Fruit fly (Drosophila melanogaster) whole organism, embryonic: ENCODE data around the gene elB.

Experiments
- B-H2 ChIP-seq: fragments of 200-800 bp; sonication (Bioruptor generic); optimal IDR thresholded peaks from 2 replicates; lab custom pipeline; 2018; ENCODE audit warnings: missing biosample characterization, mild to moderate bottlenecking, missing genetic modification characterization
- CG10431 ChIP-seq: fragments of 200-800 bp; sonication (Bioruptor generic); optimal IDR thresholded peaks from 3 replicates; lab custom pipeline; 2018; ENCODE audit warnings: missing biosample characterization, mild to moderate bottlenecking, missing genetic modification characterization
- CG10543 ChIP-seq: fragments of 200-800 bp; sonication (Bioruptor generic); optimal IDR thresholded peaks from 3 replicates; lab custom pipeline; 2017; ENCODE audit warnings: missing biosample characterization, mild to moderate bottlenecking, missing genetic modification characterization, moderate library complexity
- CG10565 ChIP-seq: fragments of 200-800 bp; sonication (Bioruptor generic); optimal IDR thresholded peaks from 3 replicates; lab custom pipeline; 2016; ENCODE audit warnings: missing biosample characterization, mild to moderate bottlenecking, missing genetic modification characterization
- CG11456 ChIP-seq: fragments of 200-800 bp; sonication (Bioruptor generic); IDR thresholded peaks from 3 replicates; pipeline ENCODE4 v1.3.6; 2022; ENCODE audit warnings: missing biosample characterization, missing genetic modification characterization
- CG11504 ChIP-seq: fragments of 200-800 bp; sonication (Bioruptor generic); optimal IDR thresholded peaks from 3 replicates; lab custom pipeline; 2019; ENCODE audit warnings: missing biosample characterization, mild to moderate bottlenecking, missing genetic modification characterization, moderate library complexity
- CG1233 ChIP-seq: fragments of 200-800 bp; sonication (Bioruptor generic); optimal IDR thresholded peaks from 4 replicates; lab custom pipeline; 2018; ENCODE audit warnings: missing biosample characterization, mild to moderate bottlenecking, missing genetic modification characterization
- CG15269 ChIP-seq: fragments of 200-800 bp; sonication (Bioruptor generic); optimal IDR thresholded peaks from 2 replicates; lab custom pipeline; 2018; ENCODE audit warnings: missing biosample characterization, mild to moderate bottlenecking, missing genetic modification characterization, moderate library complexity
- CG17385 ChIP-seq: fragments of 200-800 bp; sonication (Bioruptor generic); optimal IDR thresholded peaks from 3 replicates; lab custom pipeline; 2018; ENCODE audit warnings: missing biosample characterization, mild to moderate bottlenecking, missing genetic modification characterization
- CG2678 ChIP-seq: fragments of 200-800 bp; sonication (Bioruptor generic); optimal IDR thresholded peaks from 3 replicates; lab custom pipeline; 2019; ENCODE audit warnings: missing biosample characterization, mild to moderate bottlenecking, missing genetic modification characterization, moderate library complexity
- CG34376 ChIP-seq: fragments of 200-800 bp; sonication (Bioruptor generic); optimal IDR thresholded peaks from 2 replicates; lab custom pipeline; 2018; ENCODE audit warnings: missing biosample characterization, mild to moderate bottlenecking, missing genetic modification characterization
- CG6175 ChIP-seq: fragments of 200-800 bp; sonication (Bioruptor generic); IDR thresholded peaks from 3 replicates; pipeline ENCODE4 v1.3.6; 2022; ENCODE audit warnings: missing biosample characterization, missing genetic modification characterization
- CG6813 ChIP-seq: fragments of 200-800 bp; sonication (Bioruptor generic); optimal IDR thresholded peaks from 2 replicates; lab custom pipeline; 2017; ENCODE audit warnings: missing biosample characterization, missing genetic modification characterization, mild to moderate bottlenecking, moderate library complexity, missing genetic modification reagents
- CG7745 ChIP-seq: fragments of 200-800 bp; sonication (Bioruptor generic); optimal IDR thresholded peaks from 2 replicates; lab custom pipeline; 2018; ENCODE audit warnings: missing biosample characterization, mild to moderate bottlenecking, missing genetic modification characterization, moderate library complexity
- Drgx ChIP-seq: fragments of 200-800 bp; sonication (Bioruptor generic); IDR thresholded peaks from 2 replicates; pipeline ENCODE4 v1.3.6; 2022; ENCODE audit warnings: missing biosample characterization, missing genetic modification characterization
- Eip74EF ChIP-seq, 2 experiments: fragments of 200-800 bp in 1 of 2; fragments of >200 bp in 1 of 2; sonication (Bioruptor generic) in 1 of 2; optimal IDR thresholded peaks; 2 replicates each; lab custom pipeline; 2017 to 2019; ENCODE audit warnings: missing biosample characterization in 2 of 2, missing genetic modification characterization in 2 of 2, mild to moderate bottlenecking in 1 of 2, moderate library complexity in 1 of 2
- Hey ChIP-seq: fragments of 200-800 bp; sonication (Bioruptor generic); optimal IDR thresholded peaks from 3 replicates; lab custom pipeline; 2018; ENCODE audit warnings: missing biosample characterization, mild to moderate bottlenecking, missing genetic modification characterization
- Med ChIP-seq: fragments of 200-800 bp; sonication (Bioruptor generic); peaks from one replicate; lab custom pipeline; 2016; ENCODE audit warnings: missing biosample characterization, missing genetic modification characterization, mild to moderate bottlenecking, inconsistent platforms, moderate library complexity
- Nf-YB ChIP-seq: fragments of 200-800 bp; sonication (Bioruptor generic); optimal IDR thresholded peaks from 3 replicates; lab custom pipeline; 2019; ENCODE audit warnings: missing biosample characterization, mild to moderate bottlenecking, missing genetic modification characterization, moderate library complexity
- PHDP ChIP-seq: fragments of 200-800 bp; sonication (Bioruptor generic); optimal IDR thresholded peaks from 3 replicates; lab custom pipeline; 2018; ENCODE audit warnings: missing biosample characterization, mild to moderate bottlenecking, missing genetic modification characterization, moderate library complexity
- Vsx1 ChIP-seq: fragments of 200-800 bp; sonication (Bioruptor generic); optimal IDR thresholded peaks from 2 replicates; lab custom pipeline; 2017; ENCODE audit warnings: missing biosample characterization, mild to moderate bottlenecking, missing genetic modification characterization, missing genetic modification reagents
- abd-A ChIP-seq: fragments of 200-800 bp; sonication (Bioruptor generic); optimal IDR thresholded peaks from 3 replicates; lab custom pipeline; 2019; ENCODE audit warnings: missing biosample characterization, mild to moderate bottlenecking, missing genetic modification characterization, moderate library complexity
- bigmax ChIP-seq: fragments of 200-800 bp; sonication (Bioruptor generic); optimal IDR thresholded peaks from 2 replicates; lab custom pipeline; 2018; ENCODE audit warnings: missing biosample characterization, mild to moderate bottlenecking, missing genetic modification characterization
- bsh ChIP-seq, 2 experiments: fragments of 200-800 bp; sonication (Bioruptor generic); optimal IDR thresholded peaks; 2 replicates each; lab custom pipeline; 2017 to 2018; ENCODE audit warnings: mild to moderate bottlenecking in 2 of 2, missing biosample characterization in 2 of 2, missing genetic modification characterization in 2 of 2, moderate library complexity in 1 of 2
- chinmo ChIP-seq: fragments of 200-800 bp; sonication (Bioruptor generic); IDR thresholded peaks from 4 replicates; pipeline ENCODE4 v1.3.6; 2022; ENCODE audit warnings: missing biosample characterization, missing genetic modification characterization; ENCODE audit not compliant: partially characterized antibody
- crol ChIP-seq: fragments of 200-800 bp; sonication (Bioruptor generic); IDR thresholded peaks from 2 replicates; pipeline ENCODE4 v1.3.6; 2022; ENCODE audit warnings: missing biosample characterization, missing genetic modification characterization
- ems ChIP-seq: fragments of 200-800 bp; sonication (Bioruptor generic); optimal IDR thresholded peaks from 3 replicates; lab custom pipeline; 2016; ENCODE audit warnings: missing biosample characterization, missing genetic modification characterization
- exex ChIP-seq: fragments of 200-800 bp; sonication (Bioruptor generic); optimal IDR thresholded peaks from 4 replicates; lab custom pipeline; 2018; ENCODE audit warnings: missing biosample characterization, mild to moderate bottlenecking, missing genetic modification characterization, moderate library complexity
- grn ChIP-seq: fragments of 200-800 bp; sonication (Bioruptor generic); optimal IDR thresholded peaks from 3 replicates; lab custom pipeline; 2017; ENCODE audit warnings: missing biosample characterization, missing genetic modification characterization
- gro ChIP-seq: fragments of 200-800 bp; sonication (Bioruptor generic); optimal IDR thresholded peaks from 2 replicates; lab custom pipeline; 2016; ENCODE audit warnings: missing biosample characterization, missing genetic modification characterization
- ham ChIP-seq: fragments of 200-800 bp; sonication (Bioruptor generic); IDR thresholded peaks from 2 replicates; pipeline ENCODE4 v1.3.6; 2022; ENCODE audit warnings: missing biosample characterization, missing genetic modification characterization
- lab ChIP-seq: fragments of 200-800 bp; sonication (Bioruptor generic); optimal IDR thresholded peaks from 3 replicates; lab custom pipeline; 2017; ENCODE audit warnings: missing biosample characterization, missing genetic modification characterization, mild to moderate bottlenecking, moderate library complexity, missing genetic modification reagents
- mirr ChIP-seq: fragments of 200-800 bp; sonication (Bioruptor generic); optimal IDR thresholded peaks from 3 replicates; lab custom pipeline; 2018; ENCODE audit warnings: missing biosample characterization, mild to moderate bottlenecking, missing genetic modification characterization
- nau ChIP-seq: fragments of 200-800 bp; sonication (Bioruptor generic); optimal IDR thresholded peaks from 3 replicates; lab custom pipeline; 2017; ENCODE audit warnings: missing biosample characterization, mild to moderate bottlenecking, missing genetic modification characterization, missing genetic modification reagents
- run ChIP-seq: fragments of 200-800 bp; sonication (Bioruptor generic); optimal IDR thresholded peaks from 3 replicates; lab custom pipeline; 2018; ENCODE audit warnings: missing biosample characterization, mild to moderate bottlenecking, missing genetic modification characterization
- salm ChIP-seq: fragments of 200-800 bp; sonication (Bioruptor generic); optimal IDR thresholded peaks from 2 replicates; lab custom pipeline; 2018; ENCODE audit warnings: missing biosample characterization, mild to moderate bottlenecking, missing genetic modification characterization
- scrt ChIP-seq: fragments of 200-800 bp; sonication (Bioruptor generic); optimal IDR thresholded peaks from 2 replicates; lab custom pipeline; 2018; ENCODE audit warnings: missing biosample characterization, mild to moderate bottlenecking, missing genetic modification characterization, moderate library complexity
- sd ChIP-seq: fragments of 200-800 bp; sonication (Bioruptor generic); optimal IDR thresholded peaks from 3 replicates; lab custom pipeline; 2018; ENCODE audit warnings: missing biosample characterization, mild to moderate bottlenecking, missing genetic modification characterization, moderate library complexity
- sens-2 ChIP-seq: fragments of 200-800 bp; sonication (Bioruptor generic); IDR thresholded peaks from 2 replicates; pipeline ENCODE4 v1.3.6; 2022; ENCODE audit warnings: missing biosample characterization, missing genetic modification characterization
- sqz ChIP-seq: fragments of 200-800 bp; sonication (Bioruptor generic); optimal IDR thresholded peaks from 3 replicates; lab custom pipeline; 2018; ENCODE audit warnings: missing biosample characterization, mild to moderate bottlenecking, missing genetic modification characterization
- sug ChIP-seq: fragments of 200-800 bp; optimal IDR thresholded peaks from 2 replicates; lab custom pipeline; 2019; ENCODE audit warnings: missing biosample characterization, mild to moderate bottlenecking, missing genetic modification characterization, moderate library complexity
- tio ChIP-seq: fragments of 200-800 bp; sonication (Bioruptor generic); optimal IDR thresholded peaks from 2 replicates; lab custom pipeline; 2017; ENCODE audit warnings: missing biosample characterization, missing genetic modification characterization, inconsistent platforms
- tna ChIP-seq: fragments of 200-800 bp; sonication (Bioruptor generic); IDR thresholded peaks from 2 replicates; pipeline ENCODE4 v1.3.6; 2022; ENCODE audit warnings: missing biosample characterization, missing genetic modification characterization; ENCODE audit not compliant: partially characterized antibody
- unpg ChIP-seq: fragments of 200-800 bp; sonication (Bioruptor generic); optimal IDR thresholded peaks from 3 replicates; lab custom pipeline; 2018; ENCODE audit warnings: missing biosample characterization, mild to moderate bottlenecking, missing genetic modification characterization, moderate library complexity
- vnd ChIP-seq: fragments of 200-800 bp; sonication (Bioruptor generic); IDR thresholded peaks from 3 replicates; pipeline ENCODE4 v1.3.6; 2022; ENCODE audit warnings: missing biosample characterization, missing genetic modification characterization; ENCODE audit not compliant: partially characterized antibody

Gene elB

DNA sequence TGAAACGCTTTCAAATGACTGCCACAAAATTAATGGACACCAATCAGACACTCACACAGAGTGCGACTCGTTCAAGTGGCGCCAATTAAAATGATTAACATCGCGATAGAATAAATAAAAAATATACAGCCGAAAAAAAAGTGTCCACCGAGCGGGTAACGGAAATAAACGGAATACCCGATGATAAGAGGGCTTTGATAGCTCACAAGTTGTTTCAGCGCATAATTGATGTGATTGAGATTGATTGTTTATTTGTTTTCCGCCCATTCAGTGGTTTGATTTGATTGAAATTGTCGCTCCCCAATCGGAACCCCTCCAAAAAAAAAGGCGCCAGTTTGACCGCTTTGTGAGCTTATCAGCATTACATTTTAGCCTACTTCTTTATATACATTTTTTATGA, 5.8 kb downstream of the elB start:
- TF ChIP-seq CG10543 (GFP tag; lab: Kevin White, UChicago) (peak; percentile 50), PHDP (tag; lab: Kevin White, UChicago) (peak; percentile 14), CG1233 (GFP tag; lab: Kevin White, UChicago) (no peak), salm (tag; lab: Kevin White, UChicago) (peak; percentile 50), sug (tag; lab: Kevin White, UChicago) (peak; percentile 89), tio (GFP tag; lab: Kevin White, UChicago) (no peak), scrt (GFP tag; lab: Kevin White, UChicago) (peak; percentile 6), bigmax (GFP tag; lab: Kevin White, UChicago) (no peak), CG11504 (tag; lab: Kevin White, UChicago) (peak; percentile 3), gro (GFP tag; lab: Kevin White, UChicago) (peak; percentile 3), Drgx (GFP tag; lab: Robert Waterston, UW) (no peak), lab (GFP tag; lab: Kevin White, UChicago) (peak; percentile 88), Hey (tag; lab: Kevin White, UChicago) (peak; percentile 56), bsh (GFP tag; optimal IDR thresholded peaks at IDR 0.05; lab: Kevin White, UChicago) (no peak), run (tag; lab: Kevin White, UChicago) (peak; percentile 57), sens-2 (peak; percentile 55; the same call in 1 of the 2 replicates), CG17385 (GFP tag; lab: Kevin White, UChicago) (peak; percentile 12), unpg (GFP tag; lab: Kevin White, UChicago) (peak; percentile 32), abd-A (tag; lab: Kevin White, UChicago) (peak; percentile 62), crol (GFP tag; lab: Robert Waterston, UW) (0 out of 2 replicates have a peak, but pooled peaks have one; percentile 42), ems (GFP tag; lab: Kevin White, UChicago) (no peak), CG34376 (GFP tag; lab: Kevin White, UChicago) (peak; percentile 65), CG2678 (tag; lab: Kevin White, UChicago) (peak; percentile 42), Med (GFP tag; lab: Kevin White, UChicago) (peak; percentile 69), exex (tag; lab: Kevin White, UChicago) (peak; percentile 93), sqz (GFP tag; lab: Kevin White, UChicago) (peak; percentile 78), CG11456 (no peak), tna (GFP tag; lab: Robert Waterston, UW) (no peak), chinmo (GFP tag; lab: Robert Waterston, UW) (0 out of 4 replicates have a peak, but pooled peaks have one; percentile 37), CG10431 (GFP tag; lab: Kevin White, UChicago) (no peak), CG15269 (tag; lab: Kevin White, UChicago) (peak; percentile 24), CG6175 (GFP tag; lab: Robert Waterston, UW) (no peak), ham (GFP tag; lab: Robert Waterston, UW) (no peak), B-H2 (GFP tag; lab: Kevin White, UChicago) (peak; percentile 18), CG7745 (tag; lab: Kevin White, UChicago) (peak; percentile 38), grn (GFP tag; lab: Kevin White, UChicago) (peak; percentile 88), Eip74EF (GFP tag; optimal IDR thresholded peaks at IDR 0.05; lab: Kevin White, UChicago) (peak in 1 of 2 experiments; percentile 40), vnd (GFP tag; lab: Robert Waterston, UW) (0 out of 3 replicates have a peak, but pooled peaks have one; percentile 30), Nf-YB (GFP tag; lab: Kevin White, UChicago) (peak; percentile 20), CG10565 (GFP tag; lab: Kevin White, UChicago) (no peak), CG6813 (peak; percentile 16), sd (tag; lab: Kevin White, UChicago) (peak; percentile 50), mirr (GFP tag; lab: Kevin White, UChicago) (peak; percentile 81), nau (peak; percentile 8), Vsx1 (GFP tag; lab: Kevin White, UChicago) (peak; percentile 63)
